Fruit fly (Drosophila melanogaster): ENCODE results near the gene CG34452.

DNA sequence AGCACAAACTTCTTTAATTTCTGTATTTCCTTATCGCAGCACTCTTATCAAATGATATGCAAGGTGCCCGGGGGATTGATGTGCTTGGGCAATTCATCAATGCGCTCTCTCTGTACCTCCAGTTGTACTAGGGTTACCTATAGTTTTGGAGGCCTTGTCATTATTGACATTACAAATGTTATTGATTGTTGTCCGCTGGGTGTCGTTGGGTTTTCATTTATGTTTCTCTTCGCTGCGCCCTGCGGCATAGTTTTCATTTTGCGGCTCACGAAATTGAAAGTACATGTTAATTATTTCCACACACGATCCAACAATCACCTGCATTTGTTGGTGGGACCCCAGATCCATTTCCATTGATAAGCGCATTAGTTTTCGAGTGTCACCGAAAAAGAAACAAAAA, 18.5 kb upstream of the CG34452 start:
- TF ChIP-seq Doc3 (GFP tag; IDR thresholded peaks at IDR 0.05; ENCODE audit: partially characterized antibody) (no peak), CG7839 (tag; optimal IDR thresholded peaks at IDR 0.05) (no peak), CG2116 (GFP tag; optimal IDR thresholded peaks at IDR 0.05) (no peak), Opbp (GFP tag; IDR thresholded peaks at IDR 0.05; ENCODE audit: partially characterized antibody) (no peak), rib (GFP tag; IDR thresholded peaks at IDR 0.05) (no peak), CG30403 (GFP tag; optimal IDR thresholded peaks at IDR 0.05) (no peak), CG9797 (GFP tag; optimal IDR thresholded peaks at IDR 0.05) (no peak), Ssrp (tag; optimal IDR thresholded peaks at IDR 0.05) (no peak), ato (GFP tag; IDR thresholded peaks at IDR 0.05; ENCODE audit: partially characterized antibody) (no peak), D (optimal IDR thresholded peaks at IDR 0.05) (no peak), D (GFP tag; optimal IDR thresholded peaks at IDR 0.05) (peak; percentile 4), CG43689 (GFP tag; IDR thresholded peaks at IDR 0.05) (no peak)
